Worm (Caenorhabditis elegans) whole organism, L1 larva: ENCODE data around the gene F38E9.6.

Source experiments
- aly-2 ChIP-seq: fragments of 150-350 bp; optimal IDR thresholded peaks from 2 replicates; lab custom pipeline; 2014; ENCODE audit warnings: missing biosample characterization, missing genetic modification characterization
- ceh-8 ChIP-seq: fragments of 200-800 bp; sonication (Bioruptor generic); optimal IDR thresholded peaks from 2 replicates; lab custom pipeline; 2018; ENCODE audit warnings: mild to moderate bottlenecking, missing genetic modification characterization, moderate library complexity, missing compliant biosample characterization
- dpl-1 ChIP-seq, 3 experiments: fragments of 150-350 bp in 2 of 3; sonication (generic microtip) in 1 of 3; optimal IDR thresholded peaks; 2 replicates each; lab custom pipeline; 2014 to 2017; ENCODE audit warnings: missing biosample characterization in 3 of 3, missing genetic modification characterization in 3 of 3, missing genetic modification reagents in 3 of 3
- efl-1 ChIP-seq, 4 experiments: fragments of 150-350 bp; optimal IDR thresholded peaks in 3 of 4; peaks in 1 of 4; 1 replicate in 1 of 4; 2 replicates in 3 of 4; lab custom pipeline; 2014; ENCODE audit warnings: missing biosample characterization in 2 of 4, missing genetic modification characterization in 2 of 4, missing genetic modification reagents in 2 of 4
- mdl-1 ChIP-seq, 2 experiments: fragments of 150-350 bp; optimal IDR thresholded peaks; 2 replicates each; lab custom pipeline; 2014 to 2017; ENCODE audit warnings: missing biosample characterization in 2 of 2, missing genetic modification characterization in 2 of 2, inconsistent platforms in 1 of 2
- nhr-12 ChIP-seq: sonication (generic microtip); optimal IDR thresholded peaks from 2 replicates; lab custom pipeline; 2017; ENCODE audit warnings: missing biosample characterization, missing genetic modification characterization
- nhr-76 ChIP-seq: sonication (generic microtip); optimal IDR thresholded peaks from 2 replicates; lab custom pipeline; 2017; ENCODE audit warnings: missing biosample characterization, missing genetic modification characterization
- snpc-4 ChIP-seq: fragments of 150-350 bp; optimal IDR thresholded peaks from 2 replicates; lab custom pipeline; 2014; ENCODE audit warnings: missing biosample characterization, missing genetic modification characterization
- tlp-1 ChIP-seq: fragments of 150-350 bp; optimal IDR thresholded peaks from 2 replicates; lab custom pipeline; 2014; ENCODE audit warnings: missing biosample characterization, missing genetic modification characterization
- zag-1 ChIP-seq: fragments of 150-350 bp; optimal IDR thresholded peaks from 2 replicates; lab custom pipeline; 2014; ENCODE audit warnings: missing biosample characterization, missing genetic modification characterization
- ztf-11 ChIP-seq, 2 experiments: sonication (generic microtip); optimal IDR thresholded peaks; 2 replicates each; lab custom pipeline; 2016 to 2017; ENCODE audit warnings: missing genetic modification characterization in 2 of 2, missing biosample characterization in 1 of 2, missing compliant biosample characterization in 1 of 2
- ztf-4 ChIP-seq: fragments of 150-350 bp; optimal IDR thresholded peaks from 2 replicates; lab custom pipeline; 2014; ENCODE audit warnings: missing biosample characterization, missing genetic modification characterization

DNA sequence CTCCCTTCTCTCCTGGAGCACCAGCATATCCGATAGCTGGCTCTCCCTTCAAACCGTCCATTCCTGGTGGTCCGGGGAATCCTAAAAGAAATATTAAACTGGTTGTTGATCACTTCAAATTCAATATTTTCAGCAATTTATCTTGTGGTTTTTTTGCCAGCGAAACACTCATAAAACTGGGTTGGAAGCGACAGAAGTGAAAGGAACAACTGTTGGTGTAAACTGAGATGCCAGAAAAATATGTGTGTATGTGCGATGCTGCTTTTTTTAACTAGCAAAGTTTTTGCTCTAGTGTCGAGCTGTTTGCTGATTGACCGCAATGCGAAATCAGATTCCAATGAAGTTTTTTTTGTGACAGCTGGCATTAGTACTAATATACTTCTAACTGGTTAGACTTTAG, 45.0 kb upstream of the F38E9.6 start:
- TF ChIP-seq ztf-4 (no peak), aly-2 (tag; lab: Kevin White, UChicago) (no peak), mdl-1 (tag; optimal IDR thresholded peaks at IDR 0.05; lab: Kevin White, UChicago) (no peak), ztf-11 (tag; optimal IDR thresholded peaks at IDR 0.05; lab: Kevin White, UChicago) (no peak), tlp-1 (tag; lab: Kevin White, UChicago) (no peak), dpl-1 (GFP tag; optimal IDR thresholded peaks at IDR 0.05; lab: Kevin White, UChicago) (no peak), efl-1 (optimal IDR thresholded peaks at IDR 0.05; lab: Kevin White, UChicago) (no peak), efl-1 (GFP tag; optimal IDR thresholded peaks at IDR 0.05 in 1 of 2; lab: Kevin White, UChicago) (no peak), snpc-4 (tag; lab: Kevin White, UChicago) (no peak), nhr-12 (tag; lab: Kevin White, UChicago) (no peak), ceh-8 (GFP tag; lab: Kevin White, UChicago) (no peak), nhr-76 (no peak), zag-1 (no peak)
